Worm (Caenorhabditis elegans) whole organism, L2 larva: ENCODE measurements around the gene fmi-1.

Experiments
- F13H6.1 ChIP-seq: sonication (generic microtip); optimal IDR thresholded peaks from 2 replicates; lab custom pipeline; 2016; ENCODE audit warnings: missing genetic modification characterization, missing compliant biosample characterization
- ZK546.5 ChIP-seq: sonication (generic microtip); optimal IDR thresholded peaks from 2 replicates; lab custom pipeline; 2017; ENCODE audit warnings: missing biosample characterization, missing genetic modification characterization
- ama-1 ChIP-seq: fragments of 150-350 bp; optimal IDR thresholded peaks from 2 replicates; lab custom pipeline; 2018; ENCODE audit warnings: inconsistent platforms
- ceh-16 ChIP-seq: fragments of 150-350 bp; optimal IDR thresholded peaks from 2 replicates; lab custom pipeline; 2014; ENCODE audit warnings: missing biosample characterization, missing genetic modification characterization
- egl-27 ChIP-seq: sonication (generic microtip); optimal IDR thresholded peaks from 3 replicates; lab custom pipeline; 2017; ENCODE audit warnings: missing biosample characterization, missing genetic modification reagents, missing genetic modification characterization
- elt-3 ChIP-seq: sonication (generic microtip); optimal IDR thresholded peaks from 2 replicates; lab custom pipeline; 2017; ENCODE audit warnings: missing biosample characterization, missing genetic modification characterization
- lsy-2 ChIP-seq, 2 experiments: fragments of 150-350 bp in 1 of 2; sonication (generic microtip) in 1 of 2; optimal IDR thresholded peaks; 2 replicates each; lab custom pipeline; 2014 to 2017; ENCODE audit warnings: missing biosample characterization in 2 of 2, missing genetic modification characterization in 2 of 2
- mdl-1 ChIP-seq, 2 experiments: fragments of 150-350 bp in 1 of 2; sonication (generic microtip) in 1 of 2; optimal IDR thresholded peaks; 2 replicates each; lab custom pipeline; 2017; ENCODE audit warnings: missing biosample characterization in 2 of 2, missing genetic modification characterization in 2 of 2
- nhr-11 ChIP-seq: fragments of 150-350 bp; optimal IDR thresholded peaks from 2 replicates; lab custom pipeline; 2014; ENCODE audit warnings: missing biosample characterization, missing genetic modification characterization
- nhr-23 ChIP-seq: fragments of 150-350 bp; optimal IDR thresholded peaks from 2 replicates; lab custom pipeline; 2014; ENCODE audit warnings: missing biosample characterization, missing genetic modification reagents, missing genetic modification characterization
- nhr-237 ChIP-seq: fragments of 150-350 bp; optimal IDR thresholded peaks from 2 replicates; lab custom pipeline; 2014; ENCODE audit warnings: missing biosample characterization, missing genetic modification characterization
- nhr-25 ChIP-seq: fragments of 150-350 bp; sonication (generic microtip); optimal IDR thresholded peaks from 3 replicates; lab custom pipeline; 2014; ENCODE audit warnings: missing biosample characterization, missing genetic modification characterization
- snpc-4 ChIP-seq: fragments of 150-350 bp; optimal IDR thresholded peaks from 2 replicates; lab custom pipeline; 2014; ENCODE audit warnings: missing biosample characterization, missing genetic modification characterization
- ztf-1 ChIP-seq: fragments of 200-800 bp; sonication (Bioruptor generic); conservative IDR thresholded peaks from 2 replicates; pipeline ENCODE4 v1.3.6; 2022; ENCODE audit warnings: missing genetic modification characterization, missing compliant biosample characterization

DNA sequence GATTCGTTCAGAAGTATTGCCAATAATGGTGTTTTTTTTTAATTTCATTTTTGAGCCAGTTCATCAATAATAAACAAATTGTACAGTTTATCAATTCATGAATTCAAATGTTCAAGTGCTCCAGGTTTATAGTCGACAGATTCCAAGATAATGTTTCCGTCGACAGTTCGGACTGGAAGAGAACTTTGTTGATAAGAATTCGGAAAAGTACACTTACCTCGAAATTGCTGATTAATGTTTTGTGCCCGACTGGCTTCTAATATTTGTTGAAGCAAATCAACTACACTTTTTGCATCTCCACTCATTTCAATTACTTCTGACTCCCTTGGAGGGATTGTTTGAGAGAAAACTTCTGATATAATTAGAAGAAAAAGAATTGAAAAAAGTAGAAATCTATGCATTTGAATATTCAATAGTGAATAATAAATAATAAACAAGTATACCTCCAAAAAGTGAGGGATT is 30.3 kb downstream of the fmi-1 start, which contains the start of gene W07G4.8:
- TF ChIP-seq ztf-1 (GFP tag; lab: Robert Waterston, UW): no peak
- TF ChIP-seq mdl-1 (tag; optimal IDR thresholded peaks at IDR 0.05; lab: Kevin White, UChicago): no peak
- no peak for TF ChIP-seq lsy-2 (tag; optimal IDR thresholded peaks at IDR 0.05; lab: Kevin White, UChicago)
- no peak for TF ChIP-seq nhr-25 (tag; lab: Kevin White, UChicago)
- TF ChIP-seq nhr-237 (tag; lab: Kevin White, UChicago): no peak
- no peak for TF ChIP-seq ceh-16 (tag; lab: Kevin White, UChicago)
- no peak for TF ChIP-seq nhr-11
- no peak for TF ChIP-seq egl-27 (tag; lab: Kevin White, UChicago)
- TF ChIP-seq F13H6.1: no peak
- no peak for TF ChIP-seq elt-3 (tag; lab: Kevin White, UChicago)
- no peak for TF ChIP-seq ZK546.5 (tag; lab: Kevin White, UChicago)
- TF ChIP-seq ama-1 (lab: Kevin White, UChicago): no peak
- TF ChIP-seq nhr-23: no peak
- TF ChIP-seq snpc-4 (tag; lab: Kevin White, UChicago): no peak
